Worm (Caenorhabditis elegans): ENCODE results near the gene C25E10.13.

DNA sequence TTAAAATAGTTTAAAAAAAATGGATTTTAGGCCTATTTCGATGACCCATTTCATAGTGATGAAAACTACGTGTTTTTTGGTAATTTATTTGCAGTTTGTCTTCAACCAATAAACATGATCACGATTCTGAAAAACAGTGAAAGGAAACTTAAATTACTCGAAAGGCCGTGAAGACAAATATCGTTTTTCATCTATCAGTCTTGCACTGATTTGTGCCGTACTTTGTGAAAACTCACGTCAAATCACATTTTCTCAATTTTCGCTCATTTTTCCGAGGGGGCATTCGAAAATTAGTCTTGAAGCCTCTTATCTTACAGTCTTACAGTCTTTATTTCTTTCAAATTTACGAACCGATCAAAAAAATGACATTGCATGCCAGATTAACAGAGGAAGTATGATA, 896 bp upstream of the C25E10.13 start, which contains the start of gene C25E10.11:
- TF ChIP-seq unc-62 (GFP tag; optimal IDR thresholded peaks at IDR 0.05), result no peak
- no peak for TF ChIP-seq lsy-2 (tag; optimal IDR thresholded peaks at IDR 0.05)
- no peak for TF ChIP-seq snpc-4 (tag; optimal IDR thresholded peaks at IDR 0.05)
- TF ChIP-seq ztf-11 (tag; optimal IDR thresholded peaks at IDR 0.05), result no peak
- TF ChIP-seq nhr-76 (tag; optimal IDR thresholded peaks at IDR 0.05), result no peak
- TF ChIP-seq tbx-8 (GFP tag; optimal IDR thresholded peaks at IDR 0.05), result no peak
